Worm (Caenorhabditis elegans) whole organism, L3 larva: ENCODE measurements around the gene polg-1.

Source experiments
- R02D3.7 ChIP-seq: fragments of 150-350 bp; optimal IDR thresholded peaks from 2 replicates; lab custom pipeline; 2014; ENCODE audit warnings: missing biosample characterization, missing genetic modification characterization
- ceh-16 ChIP-seq: sonication (generic microtip); optimal IDR thresholded peaks from 2 replicates; lab custom pipeline; 2017; ENCODE audit warnings: missing biosample characterization, missing genetic modification characterization
- jun-1 ChIP-seq: fragments of 150-350 bp; optimal IDR thresholded peaks from 2 replicates; lab custom pipeline; 2014; ENCODE audit warnings: missing biosample characterization, missing genetic modification reagents, missing genetic modification characterization
- nhr-11 ChIP-seq: fragments of 150-350 bp; optimal IDR thresholded peaks from 2 replicates; lab custom pipeline; 2014; ENCODE audit warnings: missing biosample characterization, missing genetic modification characterization
- nhr-77 ChIP-seq: fragments of 150-350 bp; optimal IDR thresholded peaks from 2 replicates; lab custom pipeline; 2014; ENCODE audit warnings: missing biosample characterization, missing genetic modification characterization
- pha-4 ChIP-seq: fragments of 150-350 bp; optimal IDR thresholded peaks from 2 replicates; lab custom pipeline; 2014; ENCODE audit warnings: missing biosample characterization, missing genetic modification reagents, missing genetic modification characterization
- pqm-1 ChIP-seq: fragments of 150-350 bp; optimal IDR thresholded peaks from 2 replicates; lab custom pipeline; 2017; ENCODE audit warnings: missing biosample characterization, missing genetic modification characterization, inconsistent platforms
- tbx-2 ChIP-seq: sonication (generic microtip); optimal IDR thresholded peaks from 2 replicates; lab custom pipeline; 2016; ENCODE audit warnings: mild to moderate bottlenecking, missing genetic modification characterization, missing compliant biosample characterization

DNA sequence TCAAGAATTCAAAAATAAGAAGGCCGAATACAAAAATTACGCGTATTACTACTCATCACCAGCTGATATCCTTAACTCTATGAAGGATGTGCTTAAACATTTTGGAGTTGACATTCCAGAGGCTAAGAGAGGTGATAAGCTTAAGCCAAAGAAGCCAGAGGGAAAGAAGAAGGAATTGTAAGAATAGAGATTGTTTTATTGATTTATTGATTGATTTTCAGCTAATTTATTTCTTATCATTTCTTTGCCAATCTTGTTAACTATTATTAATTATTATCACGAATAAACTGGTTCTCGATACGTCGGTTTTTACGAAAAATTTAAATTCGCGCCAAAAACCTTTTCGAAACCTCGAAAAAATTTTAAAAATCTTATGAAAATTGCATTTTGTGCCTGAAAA, 42.0 kb upstream of the polg-1 start:
- TF ChIP-seq jun-1 (tag; lab: Kevin White, UChicago) (no peak), R02D3.7 (tag; lab: Kevin White, UChicago) (no peak), nhr-11 (tag; lab: Kevin White, UChicago) (no peak), pqm-1 (tag; lab: Kevin White, UChicago) (no peak), nhr-77 (tag; lab: Kevin White, UChicago) (no peak), pha-4 (tag; lab: Kevin White, UChicago) (no peak), ceh-16 (tag; lab: Kevin White, UChicago) (no peak), tbx-2 (tag; lab: Kevin White, UChicago) (no peak)
